Fruit fly (Drosophila melanogaster) whole organism, embryonic: ENCODE data around the gene CG44158.
A peak's percentile ranks its signal among the peaks of the same experiment; 100 is the strongest.

ENCODE experiments used
- Blimp-1 ChIP-seq: fragments of 200-800 bp; sonication (Bioruptor generic); optimal IDR thresholded peaks from 3 replicates; lab custom pipeline; 2018; ENCODE audit warnings: missing biosample characterization, missing genetic modification characterization, mild to moderate bottlenecking, moderate library complexity, missing genetic modification reagents
- CG10274 ChIP-seq: fragments of 200-800 bp; sonication (Bioruptor generic); optimal IDR thresholded peaks from 3 replicates; lab custom pipeline; 2017; ENCODE audit warnings: missing biosample characterization, mild to moderate bottlenecking, missing genetic modification characterization
- CG10462 ChIP-seq: fragments of 200-800 bp; sonication (Bioruptor generic); optimal IDR thresholded peaks from 2 replicates; lab custom pipeline; 2016; ENCODE audit warnings: missing biosample characterization, missing genetic modification characterization
- CG11723 ChIP-seq: fragments of 200-800 bp; sonication (Bioruptor generic); optimal IDR thresholded peaks from 2 replicates; lab custom pipeline; 2017; ENCODE audit warnings: missing biosample characterization, mild to moderate bottlenecking, missing genetic modification characterization
- CG12155 ChIP-seq: fragments of 200-800 bp; sonication (Bioruptor generic); optimal IDR thresholded peaks from 3 replicates; lab custom pipeline; 2016; ENCODE audit warnings: missing biosample characterization, missing genetic modification characterization
- CG12219 ChIP-seq: fragments of 200-800 bp; sonication (Bioruptor generic); optimal IDR thresholded peaks from 3 replicates; lab custom pipeline; 2018; ENCODE audit warnings: missing biosample characterization, mild to moderate bottlenecking, missing genetic modification characterization
- CG12769 ChIP-seq: fragments of 200-800 bp; sonication (Bioruptor generic); optimal IDR thresholded peaks from 2 replicates; lab custom pipeline; 2019; ENCODE audit warnings: missing biosample characterization, mild to moderate bottlenecking, missing genetic modification characterization, moderate library complexity
- CG13424 ChIP-seq: fragments of 200-800 bp; sonication (Bioruptor generic); optimal IDR thresholded peaks from 2 replicates; lab custom pipeline; 2019; ENCODE audit warnings: missing biosample characterization, mild to moderate bottlenecking, missing genetic modification characterization, moderate library complexity
- CG15514 ChIP-seq: fragments of 200-800 bp; sonication (Bioruptor generic); optimal IDR thresholded peaks from 3 replicates; lab custom pipeline; 2017; ENCODE audit warnings: missing biosample characterization, missing genetic modification characterization, mild to moderate bottlenecking, moderate library complexity, missing genetic modification reagents
- CG17802 ChIP-seq: fragments of 200-800 bp; sonication (Bioruptor generic); optimal IDR thresholded peaks from 2 replicates; lab custom pipeline; 2018; ENCODE audit warnings: missing biosample characterization, mild to moderate bottlenecking, missing genetic modification characterization, moderate library complexity
- CG1792 ChIP-seq: fragments of 200-800 bp; sonication (Bioruptor generic); optimal IDR thresholded peaks from 2 replicates; lab custom pipeline; 2016; ENCODE audit warnings: missing biosample characterization, missing genetic modification characterization
- CG2116 ChIP-seq: fragments of 200-800 bp; sonication (Bioruptor generic); optimal IDR thresholded peaks from 3 replicates; lab custom pipeline; 2018; ENCODE audit warnings: missing biosample characterization, mild to moderate bottlenecking, missing genetic modification characterization
- CG2120 ChIP-seq: fragments of 200-800 bp; sonication (Bioruptor generic); optimal IDR thresholded peaks from 3 replicates; lab custom pipeline; 2016; ENCODE audit warnings: missing biosample characterization, missing genetic modification characterization
- CG32532 ChIP-seq: fragments of 200-800 bp; sonication (Bioruptor generic); IDR thresholded peaks from 2 replicates; pipeline ENCODE4 v1.3.6; 2022; ENCODE audit warnings: missing biosample characterization, missing genetic modification characterization
- CG3838 ChIP-seq: fragments of 200-800 bp; sonication (Bioruptor generic); optimal IDR thresholded peaks from 3 replicates; lab custom pipeline; 2016; ENCODE audit warnings: missing biosample characterization, missing genetic modification characterization
- CG4854 ChIP-seq: fragments of 200-800 bp; sonication (Bioruptor generic); optimal IDR thresholded peaks from 2 replicates; lab custom pipeline; 2016; ENCODE audit warnings: missing biosample characterization, missing genetic modification characterization, inconsistent platforms
- CG7556 ChIP-seq: fragments of 200-800 bp; sonication (Bioruptor generic); optimal IDR thresholded peaks from 2 replicates; lab custom pipeline; 2017; ENCODE audit warnings: missing biosample characterization, mild to moderate bottlenecking, missing genetic modification characterization
- Dek ChIP-seq: fragments of 200-800 bp; sonication (Bioruptor generic); optimal IDR thresholded peaks from 3 replicates; lab custom pipeline; 2019; ENCODE audit warnings: missing biosample characterization, mild to moderate bottlenecking, missing genetic modification characterization, moderate library complexity
- Doc2 ChIP-seq: fragments of 200-800 bp; sonication (Bioruptor generic); IDR thresholded peaks from 2 replicates; pipeline ENCODE4 v1.3.6; 2022; ENCODE audit warnings: missing biosample characterization, missing genetic modification characterization
- Gsc ChIP-seq: fragments of 200-800 bp; sonication (Bioruptor generic); IDR thresholded peaks from 2 replicates; pipeline ENCODE4 v1.3.6; 2022; ENCODE audit warnings: missing biosample characterization, missing genetic modification characterization
- HHEX ChIP-seq: fragments of 200-800 bp; sonication (Bioruptor generic); optimal IDR thresholded peaks from 3 replicates; lab custom pipeline; 2017; ENCODE audit warnings: missing biosample characterization, mild to moderate bottlenecking, missing genetic modification characterization, missing genetic modification reagents
- Mes4 ChIP-seq: fragments of 200-800 bp; sonication (Bioruptor generic); optimal IDR thresholded peaks from 2 replicates; lab custom pipeline; 2016; ENCODE audit warnings: missing biosample characterization, missing genetic modification characterization
- NC2α ChIP-seq: fragments of 200-800 bp; sonication (Bioruptor generic); optimal IDR thresholded peaks from 2 replicates; lab custom pipeline; 2016; ENCODE audit warnings: missing biosample characterization, missing genetic modification characterization
- Ssrp ChIP-seq: fragments of 200-800 bp; sonication (Bioruptor generic); optimal IDR thresholded peaks from 2 replicates; lab custom pipeline; 2018; ENCODE audit warnings: missing biosample characterization, mild to moderate bottlenecking, missing genetic modification characterization, moderate library complexity
- Taf1 ChIP-seq: fragments of 200-800 bp; sonication (Bioruptor generic); IDR thresholded peaks from 2 replicates; pipeline ENCODE4 v1.3.6; 2022; ENCODE audit warnings: missing biosample characterization, missing genetic modification characterization
- Trl ChIP-seq, 3 experiments: fragments of >200 bp in 2 of 3; fragments of 200-800 bp in 1 of 3; sonication (Bioruptor generic) in 1 of 3; optimal IDR thresholded peaks; 2 replicates in 1 of 3; 3 replicates in 2 of 3; lab custom pipeline; 2016 to 2017; ENCODE audit warnings: missing biosample characterization in 1 of 3, missing genetic modification characterization in 1 of 3
- Usf ChIP-seq: fragments of 200-800 bp; sonication (Bioruptor generic); optimal IDR thresholded peaks from 2 replicates; lab custom pipeline; 2017; ENCODE audit warnings: missing genotype, missing biosample characterization, missing genetic modification characterization
- Xbp1 ChIP-seq: fragments of 200-800 bp; sonication (Bioruptor generic); optimal IDR thresholded peaks from 3 replicates; lab custom pipeline; 2016; ENCODE audit warnings: missing biosample characterization, mild to moderate bottlenecking, missing genetic modification characterization
- aop ChIP-seq: fragments of 200-800 bp; sonication (Bioruptor generic); IDR thresholded peaks from 2 replicates; pipeline ENCODE4 v1.3.6; 2022; ENCODE audit warnings: missing biosample characterization, missing genetic modification characterization
- az2 ChIP-seq: fragments of 200-800 bp; sonication (Bioruptor generic); optimal IDR thresholded peaks from 3 replicates; lab custom pipeline; 2016; ENCODE audit warnings: missing biosample characterization, missing genetic modification characterization
- dati ChIP-seq: fragments of 200-800 bp; sonication (Bioruptor generic); IDR thresholded peaks from 2 replicates; pipeline ENCODE4 v1.3.6; 2022; ENCODE audit warnings: missing biosample characterization, missing genetic modification characterization
- gsb ChIP-seq: fragments of 200-800 bp; sonication (Bioruptor generic); IDR thresholded peaks from 2 replicates; pipeline ENCODE4 v1.3.6; 2022; ENCODE audit warnings: missing biosample characterization, missing genetic modification characterization
- hbn ChIP-seq: fragments of 200-800 bp; sonication (Bioruptor generic); IDR thresholded peaks from 2 replicates; pipeline ENCODE4 v1.3.6; 2022; ENCODE audit warnings: missing biosample characterization, missing genetic modification characterization; ENCODE audit not compliant: partially characterized antibody
- hth ChIP-seq: fragments of >200 bp; optimal IDR thresholded peaks from 2 replicates; lab custom pipeline; 2017; ENCODE audit warnings: inconsistent platforms
- inv ChIP-seq: fragments of 200-800 bp; sonication (Bioruptor generic); IDR thresholded peaks from 2 replicates; pipeline ENCODE4 v1.3.6; 2022; ENCODE audit warnings: missing biosample characterization, missing genetic modification characterization; ENCODE audit not compliant: partially characterized antibody
- ken ChIP-seq: fragments of 200-800 bp; sonication (Bioruptor generic); IDR thresholded peaks from 3 replicates; pipeline ENCODE4 v1.3.6; 2022; ENCODE audit warnings: missing biosample characterization, missing genetic modification characterization
- mam ChIP-seq: fragments of 200-800 bp; sonication (Bioruptor generic); optimal IDR thresholded peaks from 3 replicates; lab custom pipeline; 2016; ENCODE audit warnings: missing biosample characterization, missing genetic modification characterization
- nom ChIP-seq: fragments of 200-800 bp; sonication (Bioruptor generic); optimal IDR thresholded peaks from 2 replicates; lab custom pipeline; 2017; ENCODE audit warnings: missing biosample characterization, missing genetic modification characterization, mild to moderate bottlenecking, moderate library complexity, missing genetic modification reagents
- otp ChIP-seq: fragments of 200-800 bp; sonication (Bioruptor generic); IDR thresholded peaks from 3 replicates; pipeline ENCODE4, ENCODE4 v1.3.6; 2022; ENCODE audit warnings: missing biosample characterization, missing genetic modification characterization
- pita ChIP-seq: fragments of 200-800 bp; sonication (Bioruptor generic); optimal IDR thresholded peaks from 2 replicates; lab custom pipeline; 2017; ENCODE audit warnings: missing biosample characterization, mild to moderate bottlenecking, missing genetic modification characterization
- rib ChIP-seq: fragments of 200-800 bp; sonication (Bioruptor generic); IDR thresholded peaks from 2 replicates; pipeline ENCODE4 v1.3.6; 2022; ENCODE audit warnings: missing biosample characterization, missing genetic modification characterization
- row ChIP-seq: fragments of 200-800 bp; sonication (Bioruptor generic); IDR thresholded peaks from 3 replicates; pipeline ENCODE4 v1.3.6; 2022; ENCODE audit warnings: missing biosample characterization, missing genetic modification characterization
- seq ChIP-seq: fragments of 200-800 bp; sonication (Bioruptor generic); IDR thresholded peaks from 2 replicates; pipeline ENCODE4 v1.3.6; 2022; ENCODE audit warnings: missing biosample characterization, missing genetic modification characterization
- sna ChIP-seq: fragments of 200-800 bp; sonication (Bioruptor generic); IDR thresholded peaks from 2 replicates; pipeline ENCODE4 v1.3.6; 2022; ENCODE audit warnings: missing biosample characterization, missing genetic modification characterization; ENCODE audit not compliant: partially characterized antibody
- so ChIP-seq: fragments of 200-800 bp; sonication (Bioruptor generic); IDR thresholded peaks from 3 replicates; pipeline ENCODE4 v1.3.6; 2022; ENCODE audit warnings: missing biosample characterization, missing genetic modification characterization
- sug ChIP-seq: fragments of 200-800 bp; optimal IDR thresholded peaks from 2 replicates; lab custom pipeline; 2019; ENCODE audit warnings: missing biosample characterization, mild to moderate bottlenecking, missing genetic modification characterization, moderate library complexity
- tin ChIP-seq: fragments of 200-800 bp; sonication (Bioruptor generic); optimal IDR thresholded peaks from 3 replicates; lab custom pipeline; 2016; ENCODE audit warnings: missing biosample characterization, missing genetic modification characterization
- trem ChIP-seq: fragments of 200-800 bp; optimal IDR thresholded peaks from 3 replicates; lab custom pipeline; 2019; ENCODE audit warnings: missing biosample characterization, mild to moderate bottlenecking, missing genetic modification characterization, moderate library complexity
- ttk ChIP-seq: fragments of 200-800 bp; sonication (Bioruptor generic); IDR thresholded peaks from 2 replicates; pipeline ENCODE4 v2.1.2; 2022; ENCODE audit warnings: missing biosample characterization, missing genetic modification characterization
- wor ChIP-seq: fragments of 200-800 bp; sonication (Bioruptor generic); IDR thresholded peaks from 2 replicates; pipeline ENCODE4 v1.3.6; 2022; ENCODE audit warnings: missing biosample characterization, missing genetic modification characterization

CG44158 gene

dm6 chr3R:18220211-18220749 lies 11.7 kb downstream of the CG44158 start, which contains the start of the genes CG7988 and CG7183 (continued):
- peak; percentile 100 for TF ChIP-seq row (GFP tag; lab: Robert Waterston, UW)
- no peak for TF ChIP-seq inv
- TF ChIP-seq CG7556: peak; percentile 97
- TF ChIP-seq pita (GFP tag; lab: Kevin White, UChicago): no peak
- TF ChIP-seq Ssrp (tag; lab: Kevin White, UChicago): peak; percentile 99
- peak; percentile 92 for TF ChIP-seq CG4854 (GFP tag; lab: Kevin White, UChicago)
- peak; percentile 98 for TF ChIP-seq Xbp1 (GFP tag; lab: Kevin White, UChicago)
- TF ChIP-seq mam (GFP tag; lab: Kevin White, UChicago): peak; percentile 96
- TF ChIP-seq Blimp-1 (GFP tag; lab: Kevin White, UChicago): peak; percentile 97
- TF ChIP-seq sna (GFP tag; lab: Robert Waterston, UW): no peak
- TF ChIP-seq CG10462 (GFP tag; lab: Kevin White, UChicago): peak; percentile 96
- TF ChIP-seq CG1792 (GFP tag; lab: Kevin White, UChicago): peak; percentile 76
- TF ChIP-seq CG12769 (tag; lab: Kevin White, UChicago): peak; percentile 96
- peak; percentile 92 for TF ChIP-seq HHEX
- no peak for TF ChIP-seq hbn (GFP tag; lab: Robert Waterston, UW)
- TF ChIP-seq ken (GFP tag; lab: Robert Waterston, UW): peak; percentile 96
- TF ChIP-seq trem: peak; percentile 97
- TF ChIP-seq CG3838 (GFP tag; lab: Kevin White, UChicago): peak; percentile 94
- peak; percentile 97 for TF ChIP-seq CG12155 (GFP tag; lab: Kevin White, UChicago)
- peak; percentile 95 for TF ChIP-seq Gsc (GFP tag; lab: Robert Waterston, UW)
- TF ChIP-seq CG10274 (GFP tag; lab: Kevin White, UChicago): peak; percentile 73
- peak; percentile 90 for TF ChIP-seq CG12219 (GFP tag; lab: Kevin White, UChicago)
- peak; percentile 97 for TF ChIP-seq so (GFP tag; lab: Robert Waterston, UW)
- peak; percentile 93 for TF ChIP-seq dati (GFP tag; lab: Robert Waterston, UW)
- peak; percentile 99 for TF ChIP-seq CG13424
- TF ChIP-seq seq (GFP tag; lab: Robert Waterston, UW): peak; percentile 96
- TF ChIP-seq CG15514: peak; percentile 85
- TF ChIP-seq gsb (GFP tag; lab: Robert Waterston, UW): peak; percentile 94
- TF ChIP-seq CG32532 (GFP tag; lab: Robert Waterston, UW): peak; percentile 99
- peak; percentile 92 for TF ChIP-seq CG11723 (GFP tag; lab: Kevin White, UChicago)
- no peak for TF ChIP-seq Trl (optimal IDR thresholded peaks at IDR 0.05; lab: Kevin White, UChicago)
- TF ChIP-seq Trl (GFP tag; optimal IDR thresholded peaks at IDR 0.05; lab: Kevin White, UChicago): peak; percentile 95
- TF ChIP-seq otp (GFP tag; lab: Robert Waterston, UW): peak; percentile 97
- TF ChIP-seq az2: peak; percentile 99
- TF ChIP-seq ttk (GFP tag; lab: Robert Waterston, UW): peak; percentile 99
- peak; percentile 94 for TF ChIP-seq Usf (GFP tag; lab: Kevin White, UChicago)
- TF ChIP-seq Doc2 (GFP tag; lab: Robert Waterston, UW): peak; percentile 83; the same call in 1 of the 2 replicates
- TF ChIP-seq rib (GFP tag; lab: Robert Waterston, UW): peak; percentile 97
- TF ChIP-seq nom (GFP tag; lab: Kevin White, UChicago): peak; percentile 89
- peak; percentile 87 for TF ChIP-seq aop (GFP tag; lab: Robert Waterston, UW)
- TF ChIP-seq sug (tag; lab: Kevin White, UChicago): peak; percentile 96
- peak; percentile 80 for TF ChIP-seq NC2α
- peak; percentile 86 for TF ChIP-seq CG17802 (tag; lab: Kevin White, UChicago)
- TF ChIP-seq wor (GFP tag; lab: Robert Waterston, UW): peak; percentile 97
- TF ChIP-seq tin (GFP tag; lab: Kevin White, UChicago): peak; percentile 97
- peak; percentile 92 for TF ChIP-seq Taf1
- TF ChIP-seq CG2116: peak; percentile 90
- TF ChIP-seq CG2120 (GFP tag; lab: Kevin White, UChicago): peak; percentile 98
- peak; percentile 87 for TF ChIP-seq Mes4 (GFP tag; lab: Kevin White, UChicago)
- TF ChIP-seq hth: no peak
- TF ChIP-seq Dek (tag; lab: Kevin White, UChicago): peak; percentile 98
